Worm (Caenorhabditis elegans) whole organism, L4 larva: ENCODE measurements around the gene efl-3.

Source experiments
- D1046.2 ChIP-seq: fragments of 200-800 bp; sonication (Bioruptor generic); IDR thresholded peaks from 2 replicates; pipeline ENCODE4 v1.3.6; 2022; ENCODE audit warnings: missing genetic modification characterization, missing compliant biosample characterization
- R02D3.7 ChIP-seq: fragments of 150-350 bp; sonication (generic microtip); optimal IDR thresholded peaks from 3 replicates; lab custom pipeline; 2014; ENCODE audit warnings: missing biosample characterization, missing genetic modification characterization
- T26A8.4 ChIP-seq: fragments of 200-800 bp; sonication (Bioruptor generic); IDR thresholded peaks from 2 replicates; pipeline ENCODE4 v1.3.6; 2022; ENCODE audit warnings: missing genetic modification characterization, missing compliant biosample characterization
- Y5F2A.4 ChIP-seq: fragments of 200-800 bp; sonication (Bioruptor generic); optimal IDR thresholded peaks from 2 replicates; lab custom pipeline; 2018; ENCODE audit warnings: mild to moderate bottlenecking, missing genetic modification characterization, missing compliant biosample characterization
- ZK337.2 ChIP-seq: fragments of 200-800 bp; sonication (Bioruptor generic); IDR thresholded peaks from 2 replicates; pipeline ENCODE4 v1.3.6; 2022; ENCODE audit warnings: missing genetic modification reagents, missing genetic modification characterization, missing compliant biosample characterization
- ZK546.5 ChIP-seq, 2 experiments: sonication (generic microtip); optimal IDR thresholded peaks; 2 replicates each; lab custom pipeline; 2017; ENCODE audit warnings: missing biosample characterization in 2 of 2, missing genetic modification characterization in 2 of 2
- aha-1 ChIP-seq: fragments of 150-350 bp; peaks from one replicate; lab custom pipeline; 2014; ENCODE audit warnings: missing biosample characterization, missing genetic modification characterization
- ceh-28 ChIP-seq: fragments of 150-350 bp; optimal IDR thresholded peaks from 2 replicates; lab custom pipeline; 2014; ENCODE audit warnings: missing biosample characterization, missing genetic modification reagents, missing genetic modification characterization
- ctbp-1 ChIP-seq: fragments of 200-800 bp; sonication (Bioruptor generic); IDR thresholded peaks from 2 replicates; pipeline ENCODE4 v1.3.6; 2022; ENCODE audit warnings: missing genetic modification reagents, missing genetic modification characterization, missing compliant biosample characterization
- daf-16 ChIP-seq, 3 experiments: sonication (generic microtip); optimal IDR thresholded peaks; 2 replicates each; lab custom pipeline; 2016 to 2017; ENCODE audit warnings: missing genetic modification characterization in 3 of 3, missing genetic modification reagents in 3 of 3, mild to moderate bottlenecking in 2 of 3, missing compliant biosample characterization in 2 of 3, missing biosample characterization in 1 of 3, moderate library complexity in 1 of 3
- daf-19 ChIP-seq: fragments of 200-800 bp; sonication (Bioruptor generic); conservative IDR thresholded peaks from 2 replicates; pipeline ENCODE4 v1.3.6; 2022; ENCODE audit warnings: missing genetic modification characterization, missing compliant biosample characterization
- dmd-6 ChIP-seq: fragments of 200-800 bp; sonication (Bioruptor generic); IDR thresholded peaks from 2 replicates; pipeline ENCODE4 v1.3.6; 2022; ENCODE audit warnings: missing genetic modification reagents, missing genetic modification characterization, missing compliant biosample characterization
- dmd-9 ChIP-seq: fragments of 200-800 bp; sonication (Bioruptor generic); IDR thresholded peaks from 2 replicates; pipeline ENCODE4 v1.3.6; 2022; ENCODE audit warnings: missing genetic modification reagents, missing genetic modification characterization, missing compliant biosample characterization
- dve-1 ChIP-seq: sonication (generic microtip); optimal IDR thresholded peaks from 2 replicates; lab custom pipeline; 2017; ENCODE audit warnings: antibody characterized with exemption, mild to moderate bottlenecking, missing genetic modification characterization, missing compliant biosample characterization; ENCODE audit not compliant: insufficient read depth
- egl-27 ChIP-seq: sonication (generic microtip); optimal IDR thresholded peaks from 3 replicates; lab custom pipeline; 2017; ENCODE audit warnings: missing biosample characterization, missing genetic modification reagents, missing genetic modification characterization
- egl-43 ChIP-seq: fragments of 200-800 bp; sonication (Bioruptor generic); IDR thresholded peaks from 2 replicates; pipeline ENCODE4 v1.3.6; 2022; ENCODE audit warnings: missing genetic modification reagents, missing genetic modification characterization, missing compliant biosample characterization
- gei-8 ChIP-seq: fragments of 200-800 bp; sonication (Bioruptor generic); optimal IDR thresholded peaks from 2 replicates; lab custom pipeline; 2018; ENCODE audit warnings: mild to moderate bottlenecking, missing genetic modification characterization, missing compliant biosample characterization
- hlh-11 ChIP-seq: fragments of 200-800 bp; sonication (Bioruptor generic); optimal IDR thresholded peaks from 2 replicates; lab custom pipeline; 2018; ENCODE audit warnings: mild to moderate bottlenecking, missing genetic modification characterization, missing compliant biosample characterization
- jun-1 ChIP-seq: fragments of 150-350 bp; optimal IDR thresholded peaks from 2 replicates; lab custom pipeline; 2014; ENCODE audit warnings: missing biosample characterization, missing genetic modification reagents, missing genetic modification characterization
- lin-1 ChIP-seq: fragments of 200-800 bp; sonication (Bioruptor generic); IDR thresholded peaks from 2 replicates; pipeline ENCODE4 v1.3.6; 2022; ENCODE audit warnings: missing genetic modification reagents, missing genetic modification characterization, missing compliant biosample characterization
- lin-29 ChIP-seq: fragments of 200-800 bp; sonication (Bioruptor generic); IDR thresholded peaks from 2 replicates; pipeline ENCODE4 v1.3.6; 2022; ENCODE audit warnings: missing genetic modification reagents, missing genetic modification characterization, missing compliant biosample characterization
- madf-5 ChIP-seq, 2 experiments: fragments of 200-800 bp; sonication (Bioruptor generic); IDR thresholded peaks; 2 replicates each; pipeline ENCODE4 v1.3.6; 2022; ENCODE audit warnings: missing compliant biosample characterization in 2 of 2, missing genetic modification characterization in 2 of 2
- mdl-1 ChIP-seq, 2 experiments: fragments of 150-350 bp in 1 of 2; sonication (generic microtip) in 1 of 2; optimal IDR thresholded peaks; 2 replicates each; lab custom pipeline; 2014 to 2017; ENCODE audit warnings: missing biosample characterization in 2 of 2, missing genetic modification characterization in 2 of 2
- mep-1 ChIP-seq: fragments of 150-350 bp; sonication (generic microtip); optimal IDR thresholded peaks from 3 replicates; lab custom pipeline; 2014; ENCODE audit warnings: missing biosample characterization, missing genetic modification characterization
- mes-2 ChIP-seq: sonication (generic microtip); optimal IDR thresholded peaks from 2 replicates; lab custom pipeline; 2016; ENCODE audit warnings: missing genotype, mild to moderate bottlenecking, missing genetic modification characterization, missing compliant biosample characterization; ENCODE audit not compliant: poor library complexity, severe bottlenecking
- mxl-3 ChIP-seq: fragments of 200-800 bp; sonication (Bioruptor generic); optimal IDR thresholded peaks from 2 replicates; lab custom pipeline; 2018; ENCODE audit warnings: mild to moderate bottlenecking, missing genetic modification characterization, missing compliant biosample characterization
- nhr-111 ChIP-seq: fragments of 200-800 bp; sonication (Bioruptor generic); optimal IDR thresholded peaks from 2 replicates; lab custom pipeline; 2018; ENCODE audit warnings: mild to moderate bottlenecking, missing genetic modification characterization, missing compliant biosample characterization
- nhr-237 ChIP-seq: sonication (generic microtip); optimal IDR thresholded peaks from 2 replicates; lab custom pipeline; 2017; ENCODE audit warnings: missing biosample characterization, missing genetic modification characterization
- nhr-28 ChIP-seq: fragments of 150-350 bp; optimal IDR thresholded peaks from 2 replicates; lab custom pipeline; 2014; ENCODE audit warnings: missing biosample characterization, missing genetic modification characterization
- nhr-77 ChIP-seq: fragments of 150-350 bp; optimal IDR thresholded peaks from 2 replicates; lab custom pipeline; 2014; ENCODE audit warnings: missing biosample characterization, missing genetic modification characterization
- php-3 ChIP-seq: fragments of 200-800 bp; sonication (Bioruptor generic); IDR thresholded peaks from 2 replicates; pipeline ENCODE4 v1.3.6; 2022; ENCODE audit warnings: missing genetic modification reagents, missing genetic modification characterization, missing compliant biosample characterization
- pqm-1 ChIP-seq: sonication (generic microtip); optimal IDR thresholded peaks from 2 replicates; lab custom pipeline; 2017; ENCODE audit warnings: missing biosample characterization, missing genetic modification characterization
- saeg-2 ChIP-seq: fragments of 200-800 bp; sonication (Bioruptor generic); IDR thresholded peaks from 2 replicates; pipeline ENCODE4 v1.3.6; 2022; ENCODE audit warnings: missing genetic modification reagents, missing genetic modification characterization, missing compliant biosample characterization
- unc-62 ChIP-seq, 3 experiments: fragments of 150-350 bp in 1 of 3; sonication (generic microtip); optimal IDR thresholded peaks in 2 of 3; peaks in 1 of 3; 1 replicate in 1 of 3; 2 replicates in 2 of 3; lab custom pipeline; 2014 to 2017; ENCODE audit warnings: missing biosample characterization in 3 of 3, missing genetic modification characterization in 3 of 3, missing genetic modification reagents in 3 of 3, missing genotype in 1 of 3
- zfp-3 ChIP-seq: fragments of 200-800 bp; sonication (Bioruptor generic); conservative IDR thresholded peaks from 2 replicates; pipeline ENCODE4 v1.3.6; 2022; ENCODE audit warnings: missing genetic modification reagents, missing genetic modification characterization, missing compliant biosample characterization

Gene efl-3

DNA sequence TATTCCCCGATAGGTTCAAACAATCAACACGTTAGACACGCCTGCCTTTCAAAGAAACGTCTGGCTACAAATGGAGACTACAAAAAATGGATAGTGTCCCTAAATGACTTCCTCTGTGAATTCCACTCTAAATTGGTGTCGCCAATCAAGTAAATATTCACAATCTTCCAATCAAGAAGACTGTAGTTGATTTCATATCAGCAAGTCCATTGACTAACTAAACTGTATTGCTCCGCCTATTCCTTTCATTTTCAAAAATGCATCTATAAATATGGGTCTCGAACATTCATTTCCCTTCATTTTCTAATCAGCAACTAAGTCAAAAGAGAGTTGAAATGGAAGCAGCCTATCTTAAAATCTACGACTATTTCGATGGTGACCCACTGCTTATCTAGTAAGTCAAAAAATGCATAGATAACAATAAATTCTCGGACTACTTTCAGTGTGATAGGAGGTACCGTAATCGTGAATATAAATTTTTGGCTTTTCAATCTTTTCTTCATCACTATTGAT, 24.4 kb upstream of the efl-3 start, which contains the start of gene drd-1 (continued):
- TF ChIP-seq ctbp-1 (GFP tag; lab: Robert Waterston, UW) (no peak), D1046.2 (no peak)

DNA sequence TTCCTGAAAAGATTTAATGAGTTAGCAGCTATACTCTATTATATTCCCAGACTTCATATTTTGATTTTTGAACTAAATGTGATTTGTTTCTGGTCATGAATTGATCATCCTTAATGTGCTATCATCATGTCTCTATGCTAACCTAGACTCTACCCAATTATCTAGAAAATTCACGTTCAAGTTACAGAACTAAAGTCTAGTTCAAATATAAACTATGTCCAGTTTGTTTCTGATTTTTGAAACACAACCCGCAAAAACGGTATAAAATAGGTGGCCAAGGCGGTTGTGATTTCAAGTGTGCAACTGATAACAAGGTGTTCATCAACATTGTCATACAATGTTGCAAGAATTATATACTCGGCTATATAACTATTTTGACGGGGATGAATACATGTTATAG, 21.7 kb upstream of the efl-3 start, which contains the start of gene F49E12.10:
F49E12.10 (plus strand) TSS at position 301 of the 400 bp plus-strand sequence.
- no peak for TF ChIP-seq T26A8.4 (GFP tag; lab: Robert Waterston, UW)
- peak; percentile 38; the same call in 1 of the 2 replicates for TF ChIP-seq dmd-6 (GFP tag; lab: Robert Waterston, UW)
- no peak for TF ChIP-seq mep-1
- no peak for TF ChIP-seq ZK546.5 (tag; optimal IDR thresholded peaks at IDR 0.05; lab: Kevin White, UChicago)
- no peak for TF ChIP-seq Y5F2A.4
- TF ChIP-seq egl-43 (GFP tag; lab: Robert Waterston, UW): no peak
- no peak for TF ChIP-seq mxl-3 (GFP tag; lab: Kevin White, UChicago)
- TF ChIP-seq dmd-9 (GFP tag; lab: Robert Waterston, UW): no peak
- TF ChIP-seq nhr-28: peak; percentile 8
- no peak for TF ChIP-seq mes-2
- TF ChIP-seq php-3: no peak
- TF ChIP-seq pqm-1 (tag; lab: Kevin White, UChicago): peak; percentile 25
- no peak for TF ChIP-seq jun-1 (tag; lab: Kevin White, UChicago)
- no peak for TF ChIP-seq ZK337.2 (GFP tag; lab: Robert Waterston, UW)

DNA sequence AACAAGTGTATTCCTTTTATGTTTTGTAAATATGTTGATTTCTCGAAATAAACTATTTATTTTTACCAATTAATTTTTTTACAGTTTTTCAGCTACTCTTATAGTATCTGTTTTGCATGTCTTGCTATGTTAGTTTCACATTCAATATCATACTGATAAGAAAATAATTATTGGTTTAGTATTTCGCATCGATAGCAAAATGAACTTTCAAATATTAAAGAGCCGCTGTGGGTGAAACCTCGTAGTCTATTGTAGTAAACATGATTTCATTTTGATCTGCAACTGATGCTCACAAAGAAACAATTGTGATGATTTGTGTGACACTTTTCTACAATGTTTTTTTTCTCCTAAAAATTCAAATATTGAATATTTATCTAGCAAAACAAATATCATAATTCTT, 20.3 kb upstream of the efl-3 start:
- TF ChIP-seq madf-5 (GFP tag; IDR thresholded peaks at IDR 0.05; lab: Robert Waterston, UW) (no peak), hlh-11 (tag; lab: Kevin White, UChicago) (peak; percentile 1), lin-1 (no peak), daf-16 (GFP tag; optimal IDR thresholded peaks at IDR 0.05; lab: Kevin White, UChicago) (no peak), daf-16 (tag; optimal IDR thresholded peaks at IDR 0.05; lab: Kevin White, UChicago) (peak; percentile 37), nhr-77 (tag; lab: Kevin White, UChicago) (peak; percentile 11), pqm-1 (tag; lab: Kevin White, UChicago) (peak; percentile 62), dmd-6 (GFP tag; lab: Robert Waterston, UW) (peak; percentile 27; the same call in 1 of the 2 replicates), nhr-28 (peak; percentile 77), dve-1 (tag; lab: Kevin White, UChicago) (peak; percentile 3)

DNA sequence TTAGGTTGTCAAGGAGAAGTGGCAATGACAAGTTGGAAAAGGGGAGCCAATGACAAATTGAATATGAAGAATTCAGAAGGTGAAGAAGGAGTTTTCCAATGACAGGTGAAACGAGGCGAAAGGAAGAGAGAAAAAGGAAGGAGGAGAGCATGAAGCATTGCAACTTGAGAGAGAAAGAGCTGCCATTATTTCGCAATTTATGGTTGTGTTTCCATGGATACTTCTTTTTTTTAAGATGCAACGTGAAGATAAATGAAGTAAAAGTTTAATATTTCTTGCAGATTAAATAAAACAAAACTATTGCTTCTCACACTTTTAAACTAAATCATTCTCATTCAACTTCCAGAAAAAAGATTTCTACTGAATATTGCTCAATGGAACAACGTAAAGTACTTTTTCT, 18.3 kb upstream of the efl-3 start, which contains the start of gene F49E12.8:
F49E12.8 (minus strand) TSS at position 101 of the 400 bp plus-strand sequence.
- peak; percentile 24 for TF ChIP-seq dve-1 (tag; lab: Kevin White, UChicago)
- no peak for TF ChIP-seq ceh-28 (tag; lab: Kevin White, UChicago)

DNA sequence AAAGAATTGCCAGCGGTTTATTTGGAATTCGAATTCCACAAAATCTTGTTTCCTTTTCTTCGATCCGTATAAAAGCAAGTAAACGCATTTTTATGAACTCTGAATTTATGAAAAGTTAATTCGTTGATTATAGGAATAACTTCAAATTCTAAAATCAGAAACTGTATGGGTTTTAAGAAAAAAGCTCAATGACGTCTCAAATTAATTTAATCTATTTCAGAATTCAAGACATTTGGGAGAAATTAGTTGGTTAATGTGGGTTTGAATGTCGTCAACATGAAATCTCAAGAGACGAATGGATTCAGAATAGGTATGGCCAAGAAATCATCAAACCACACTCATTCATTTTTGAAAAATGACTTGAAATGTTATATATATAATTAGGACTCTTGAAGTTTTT, 16.4 kb upstream of the efl-3 start, which contains the start of gene F49E12.7:
F49E12.7 (minus strand) TSS at position 101 of the 400 bp plus-strand sequence.
- no peak for TF ChIP-seq lin-29 (GFP tag; lab: Robert Waterston, UW)
- no peak for TF ChIP-seq mdl-1 (tag; optimal IDR thresholded peaks at IDR 0.05; lab: Kevin White, UChicago)
- no peak for TF ChIP-seq saeg-2
- TF ChIP-seq php-3: no peak
- TF ChIP-seq madf-5 (GFP tag; IDR thresholded peaks at IDR 0.05; lab: Robert Waterston, UW): no peak
- TF ChIP-seq unc-62 (GFP tag; optimal IDR thresholded peaks at IDR 0.05 in 1 of 2; lab: Kevin White, UChicago): no peak
- TF ChIP-seq unc-62 (tag; optimal IDR thresholded peaks at IDR 0.05; lab: Kevin White, UChicago): no peak
- no peak for TF ChIP-seq gei-8
- TF ChIP-seq aha-1 (tag; lab: Kevin White, UChicago): no peak
- no peak for TF ChIP-seq daf-19
- TF ChIP-seq R02D3.7 (tag; lab: Kevin White, UChicago): no peak
- no peak for TF ChIP-seq egl-27 (tag; lab: Kevin White, UChicago)
- TF ChIP-seq zfp-3: no peak
- TF ChIP-seq nhr-111 (GFP tag; lab: Kevin White, UChicago): no peak
- TF ChIP-seq nhr-237 (tag; lab: Kevin White, UChicago): no peak
- no peak for TF ChIP-seq dve-1 (tag; lab: Kevin White, UChicago)
